Worm (Caenorhabditis elegans): ENCODE measurements around the gene nsph-4.3.

DNA sequence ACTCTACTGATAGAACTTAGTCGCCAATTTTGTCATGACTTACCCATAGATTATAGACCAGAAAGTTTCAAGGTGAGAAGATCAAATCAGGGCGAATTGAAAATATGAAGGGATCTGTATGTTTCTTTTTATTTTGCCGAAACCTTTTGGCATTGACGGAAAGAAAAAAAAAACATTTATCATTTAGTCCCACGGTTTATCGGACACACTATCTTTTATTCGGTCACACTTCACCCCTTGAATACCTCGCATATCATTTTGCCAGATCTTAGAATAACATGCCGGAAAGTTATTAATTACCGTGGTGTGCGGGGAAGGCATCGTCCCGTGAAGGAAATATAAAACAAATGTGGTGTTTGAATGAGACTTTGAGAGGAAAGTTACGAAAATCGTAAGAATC is 36.0 kb upstream of the nsph-4.3 start:
- TF ChIP-seq egl-27 (tag; optimal IDR thresholded peaks at IDR 0.05) (no peak), ztf-4 (tag; optimal IDR thresholded peaks at IDR 0.05) (no peak), mdl-1 (tag; optimal IDR thresholded peaks at IDR 0.05) (no peak), nhr-237 (tag; optimal IDR thresholded peaks at IDR 0.05) (no peak), unc-39 (tag; optimal IDR thresholded peaks at IDR 0.05) (no peak), nhr-25 (tag; optimal IDR thresholded peaks at IDR 0.05) (no peak)
